Worm (Caenorhabditis elegans) whole organism, L1 larva: Measurements from ENCODE around the gene R12B2.2.
A peak's percentile ranks its signal among the peaks of the same experiment; 100 is the strongest.

ENCODE experiments used
- C04F5.9 ChIP-seq: sonication (generic microtip); optimal IDR thresholded peaks from 2 replicates; lab custom pipeline; 2016; ENCODE audit warnings: missing genetic modification characterization, missing compliant biosample characterization
- C16A3.4 ChIP-seq: fragments of 150-350 bp; optimal IDR thresholded peaks from 2 replicates; lab custom pipeline; 2014; ENCODE audit warnings: missing biosample characterization, missing genetic modification characterization
- C34B4.2 ChIP-seq: sonication (generic microtip); optimal IDR thresholded peaks from 2 replicates; lab custom pipeline; 2017; ENCODE audit warnings: mild to moderate bottlenecking, missing genetic modification characterization, missing compliant biosample characterization
- F16B12.6 ChIP-seq: fragments of 150-350 bp; optimal IDR thresholded peaks from 2 replicates; lab custom pipeline; 2014; ENCODE audit warnings: missing biosample characterization, missing genetic modification characterization
- Y116A8C.19 ChIP-seq: sonication (generic microtip); optimal IDR thresholded peaks from 2 replicates; lab custom pipeline; 2016; ENCODE audit warnings: missing compliant biosample characterization, missing genetic modification characterization, borderline replicate concordance
- alr-1 ChIP-seq: fragments of 200-800 bp; sonication (Bioruptor generic); optimal IDR thresholded peaks from 2 replicates; lab custom pipeline; 2018; ENCODE audit warnings: borderline replicate concordance, mild to moderate bottlenecking, missing genetic modification characterization, missing compliant biosample characterization
- aly-2 ChIP-seq: fragments of 150-350 bp; optimal IDR thresholded peaks from 2 replicates; lab custom pipeline; 2014; ENCODE audit warnings: missing biosample characterization, missing genetic modification characterization
- ama-1 ChIP-seq: fragments of 150-350 bp; optimal IDR thresholded peaks from 2 replicates; lab custom pipeline; 2014
- blmp-1 ChIP-seq: fragments of 150-350 bp; optimal IDR thresholded peaks from 2 replicates; lab custom pipeline; 2014; ENCODE audit warnings: missing biosample characterization, missing genetic modification characterization
- ceh-63 ChIP-seq: fragments of 200-800 bp; sonication (Bioruptor generic); optimal IDR thresholded peaks from 2 replicates; lab custom pipeline; 2018; ENCODE audit warnings: mild to moderate bottlenecking, missing genetic modification characterization, missing compliant biosample characterization
- ceh-8 ChIP-seq: fragments of 200-800 bp; sonication (Bioruptor generic); optimal IDR thresholded peaks from 2 replicates; lab custom pipeline; 2018; ENCODE audit warnings: mild to moderate bottlenecking, missing genetic modification characterization, moderate library complexity, missing compliant biosample characterization
- ceh-82 ChIP-seq, 3 experiments: fragments of 150-350 bp in 1 of 3; sonication (generic microtip) in 2 of 3; optimal IDR thresholded peaks; 2 replicates each; lab custom pipeline; 2014 to 2017; ENCODE audit warnings: missing biosample characterization in 3 of 3, missing genetic modification characterization in 3 of 3
- ceh-90 ChIP-seq: sonication (generic microtip); optimal IDR thresholded peaks from 2 replicates; lab custom pipeline; 2016; ENCODE audit warnings: missing genetic modification characterization, missing compliant biosample characterization
- dpl-1 ChIP-seq, 3 experiments: fragments of 150-350 bp in 2 of 3; sonication (generic microtip) in 1 of 3; optimal IDR thresholded peaks; 2 replicates each; lab custom pipeline; 2014 to 2017; ENCODE audit warnings: missing biosample characterization in 3 of 3, missing genetic modification characterization in 3 of 3, missing genetic modification reagents in 3 of 3
- dsc-1 ChIP-seq: sonication (generic microtip); optimal IDR thresholded peaks from 2 replicates; lab custom pipeline; 2016; ENCODE audit warnings: mild to moderate bottlenecking, missing genetic modification characterization, missing compliant biosample characterization
- efl-1 ChIP-seq, 4 experiments: fragments of 150-350 bp; optimal IDR thresholded peaks in 3 of 4; peaks in 1 of 4; 1 replicate in 1 of 4; 2 replicates in 3 of 4; lab custom pipeline; 2014; ENCODE audit warnings: missing biosample characterization in 2 of 4, missing genetic modification characterization in 2 of 4, missing genetic modification reagents in 2 of 4
- efl-3 ChIP-seq: fragments of 200-800 bp; sonication (Bioruptor generic); optimal IDR thresholded peaks from 2 replicates; lab custom pipeline; 2018; ENCODE audit warnings: mild to moderate bottlenecking, missing genetic modification characterization, missing compliant biosample characterization
- egl-13 ChIP-seq: sonication (generic microtip); optimal IDR thresholded peaks from 2 replicates; lab custom pipeline; 2016; ENCODE audit warnings: missing genotype, missing genetic modification reagents, missing genetic modification characterization, missing compliant biosample characterization
- egl-27 ChIP-seq, 2 experiments: fragments of 150-350 bp in 1 of 2; sonication (generic microtip); optimal IDR thresholded peaks; 3 replicates each; lab custom pipeline; 2017 to 2018; ENCODE audit warnings: missing biosample characterization in 2 of 2, missing genetic modification characterization in 2 of 2, missing genetic modification reagents in 2 of 2
- elt-2 ChIP-seq: sonication (generic microtip); optimal IDR thresholded peaks from 2 replicates; lab custom pipeline; 2016; ENCODE audit warnings: missing genetic modification characterization, mild to moderate bottlenecking, inconsistent platforms, missing compliant biosample characterization, missing genetic modification reagents
- elt-3 ChIP-seq, 6 experiments: fragments of 150-350 bp in 1 of 6; sonication (generic microtip); optimal IDR thresholded peaks; 2 replicates each; lab custom pipeline; 2017 to 2018; ENCODE audit warnings: missing biosample characterization in 6 of 6, missing genetic modification characterization in 6 of 6, inconsistent platforms in 1 of 6
- fkh-4 ChIP-seq: sonication (generic microtip); optimal IDR thresholded peaks from 2 replicates; lab custom pipeline; 2016; ENCODE audit warnings: missing compliant biosample characterization, missing genetic modification characterization, borderline replicate concordance
- hlh-4 ChIP-seq: sonication (generic microtip); optimal IDR thresholded peaks from 2 replicates; lab custom pipeline; 2016; ENCODE audit warnings: mild to moderate bottlenecking, missing genetic modification characterization, missing compliant biosample characterization
- irx-1 ChIP-seq: sonication (generic microtip); optimal IDR thresholded peaks from 2 replicates; lab custom pipeline; 2016; ENCODE audit warnings: missing genetic modification characterization, missing compliant biosample characterization
- isw-1 ChIP-seq: fragments of 200-800 bp; sonication (Bioruptor generic); IDR thresholded peaks from 2 replicates; pipeline ENCODE4 v1.3.6; 2022; ENCODE audit warnings: missing genetic modification characterization, missing compliant biosample characterization
- jun-1 ChIP-seq: fragments of 150-350 bp; optimal IDR thresholded peaks from 2 replicates; lab custom pipeline; 2014; ENCODE audit warnings: missing biosample characterization, missing genetic modification reagents, missing genetic modification characterization
- lin-13 ChIP-seq: fragments of 150-350 bp; optimal IDR thresholded peaks from 2 replicates; lab custom pipeline; 2014; ENCODE audit warnings: missing biosample characterization, missing genetic modification reagents, missing genetic modification characterization
- lin-14 ChIP-seq: fragments of 200-800 bp; sonication (Bioruptor generic); optimal IDR thresholded peaks from 2 replicates; lab custom pipeline; 2018; ENCODE audit warnings: mild to moderate bottlenecking, missing genetic modification characterization, moderate library complexity, missing compliant biosample characterization
- lin-35 ChIP-seq, 2 experiments: fragments of 150-350 bp; optimal IDR thresholded peaks; 2 replicates each; lab custom pipeline; 2014; ENCODE audit warnings: missing biosample characterization in 2 of 2, missing genetic modification characterization in 2 of 2, missing genetic modification reagents in 2 of 2
- lsy-2 ChIP-seq, 2 experiments: fragments of 150-350 bp; optimal IDR thresholded peaks; 2 replicates each; lab custom pipeline; 2014; ENCODE audit warnings: missing biosample characterization in 2 of 2, missing genetic modification characterization in 2 of 2
- mab-9 ChIP-seq: fragments of 200-800 bp; sonication (Bioruptor generic); IDR thresholded peaks from 2 replicates; pipeline ENCODE4 v1.3.6; 2022; ENCODE audit warnings: missing genetic modification reagents, missing genetic modification characterization, missing compliant biosample characterization
- mep-1 ChIP-seq: fragments of 150-350 bp; optimal IDR thresholded peaks from 2 replicates; lab custom pipeline; 2014; ENCODE audit warnings: missing biosample characterization, missing genetic modification characterization
- nhr-11 ChIP-seq: fragments of 150-350 bp; optimal IDR thresholded peaks from 2 replicates; lab custom pipeline; 2014; ENCODE audit warnings: missing biosample characterization, missing genetic modification characterization
- nhr-237 ChIP-seq: fragments of 150-350 bp; optimal IDR thresholded peaks from 2 replicates; lab custom pipeline; 2014; ENCODE audit warnings: missing biosample characterization, missing genetic modification characterization
- nhr-71 ChIP-seq: sonication (generic microtip); optimal IDR thresholded peaks from 2 replicates; lab custom pipeline; 2016; ENCODE audit warnings: mild to moderate bottlenecking, missing genetic modification characterization, moderate library complexity, missing compliant biosample characterization
- nhr-77 ChIP-seq: fragments of 150-350 bp; optimal IDR thresholded peaks from 2 replicates; lab custom pipeline; 2014; ENCODE audit warnings: missing biosample characterization, missing genetic modification characterization
- nhr-90 ChIP-seq: sonication (generic microtip); optimal IDR thresholded peaks from 2 replicates; lab custom pipeline; 2016; ENCODE audit warnings: mild to moderate bottlenecking, missing genetic modification characterization, missing compliant biosample characterization; ENCODE audit not compliant: poor library complexity
- pqm-1 ChIP-seq: sonication (generic microtip); optimal IDR thresholded peaks from 3 replicates; lab custom pipeline; 2017; ENCODE audit warnings: missing biosample characterization, missing genetic modification characterization
- skn-1 ChIP-seq: fragments of 150-350 bp; optimal IDR thresholded peaks from 2 replicates; lab custom pipeline; 2014; ENCODE audit warnings: missing biosample characterization, missing genetic modification characterization
- snu-23 ChIP-seq: sonication (generic microtip); optimal IDR thresholded peaks from 2 replicates; lab custom pipeline; 2016; ENCODE audit warnings: missing genetic modification characterization, missing compliant biosample characterization
- sptf-1 ChIP-seq: fragments of 150-350 bp; optimal IDR thresholded peaks from 2 replicates; lab custom pipeline; 2014; ENCODE audit warnings: missing biosample characterization, missing genetic modification characterization
- sup-37 ChIP-seq: fragments of 200-800 bp; sonication (Bioruptor generic); optimal IDR thresholded peaks from 2 replicates; lab custom pipeline; 2018; ENCODE audit warnings: mild to moderate bottlenecking, missing genetic modification characterization, missing compliant biosample characterization
- tbx-2 ChIP-seq: sonication (generic microtip); optimal IDR thresholded peaks from 2 replicates; lab custom pipeline; 2016; ENCODE audit warnings: missing genetic modification characterization, missing compliant biosample characterization
- unc-130 ChIP-seq: fragments of 150-350 bp; optimal IDR thresholded peaks from 2 replicates; lab custom pipeline; 2017; ENCODE audit warnings: missing biosample characterization, missing genetic modification characterization, inconsistent platforms
- unc-62 ChIP-seq: fragments of 150-350 bp; optimal IDR thresholded peaks from 2 replicates; lab custom pipeline; 2014; ENCODE audit warnings: missing biosample characterization, missing genetic modification reagents, missing genetic modification characterization
- unc-86 ChIP-seq: sonication (generic microtip); optimal IDR thresholded peaks from 2 replicates; lab custom pipeline; 2016; ENCODE audit warnings: missing genetic modification characterization, missing compliant biosample characterization
- vab-15 ChIP-seq: sonication (generic microtip); optimal IDR thresholded peaks from 2 replicates; lab custom pipeline; 2017; ENCODE audit warnings: missing genotype, mild to moderate bottlenecking, missing genetic modification characterization, missing compliant biosample characterization
- zip-4 ChIP-seq: fragments of 200-800 bp; sonication (Bioruptor generic); optimal IDR thresholded peaks from 2 replicates; lab custom pipeline; 2018; ENCODE audit warnings: mild to moderate bottlenecking, missing genetic modification characterization, moderate library complexity, missing compliant biosample characterization
- ztf-4 ChIP-seq: fragments of 150-350 bp; optimal IDR thresholded peaks from 2 replicates; lab custom pipeline; 2014; ENCODE audit warnings: missing biosample characterization, missing genetic modification characterization

Gene R12B2.2

ce11 chrIII:5813501-5813900 is 6.7 kb downstream of the R12B2.2 start:
- TF ChIP-seq lin-35 (GFP tag; optimal IDR thresholded peaks at IDR 0.05; lab: Kevin White, UChicago) (peak in 1 of 2 experiments; percentile 29), lin-14 (peak; percentile 6), elt-3 (tag; optimal IDR thresholded peaks at IDR 0.05; lab: Kevin White, UChicago) (peak in 1 of 6 experiments; percentile 19), blmp-1 (tag; lab: Kevin White, UChicago) (peak; percentile 40), jun-1 (no peak), elt-2 (no peak)

ce11 chrIII:5814098-5814497 is 7.3 kb downstream of the R12B2.2 start:
- TF ChIP-seq pqm-1 (tag; lab: Kevin White, UChicago) (no peak), dpl-1 (GFP tag; optimal IDR thresholded peaks at IDR 0.05; lab: Kevin White, UChicago) (no peak), elt-2 (peak; percentile 44), efl-1 (optimal IDR thresholded peaks at IDR 0.05; lab: Kevin White, UChicago) (no peak), efl-1 (GFP tag; optimal IDR thresholded peaks at IDR 0.05 in 1 of 2; lab: Kevin White, UChicago) (peak in 1 of 2 experiments; percentile 77)

- TF ChIP-seq vab-15 (no peak), nhr-71 (tag; lab: Kevin White, UChicago) (peak; percentile 57), nhr-77 (tag; lab: Kevin White, UChicago) (no peak), skn-1 (tag; lab: Kevin White, UChicago) (no peak), snu-23 (GFP tag; lab: Kevin White, UChicago) (peak; percentile 32), ztf-4 (tag; lab: Kevin White, UChicago) (no peak), unc-86 (tag; lab: Kevin White, UChicago) (no peak), unc-62 (no peak), tbx-2 (tag; lab: Kevin White, UChicago) (peak; percentile 53), zip-4 (GFP tag; lab: Kevin White, UChicago) (no peak), unc-130 (tag; lab: Kevin White, UChicago) (peak; percentile 58), alr-1 (tag; lab: Kevin White, UChicago) (no peak), elt-2 (no peak), ceh-90 (tag; lab: Kevin White, UChicago) (no peak), nhr-237 (tag; lab: Kevin White, UChicago) (no peak), ama-1 (lab: Kevin White, UChicago) (no peak), dsc-1 (tag; lab: Kevin White, UChicago) (no peak), pqm-1 (tag; lab: Kevin White, UChicago) (no peak), F16B12.6 (no peak), aly-2 (tag; lab: Kevin White, UChicago) (no peak), efl-3 (GFP tag; lab: Kevin White, UChicago) (no peak), sptf-1 (tag; lab: Kevin White, UChicago) (no peak), irx-1 (tag; lab: Kevin White, UChicago) (no peak), ceh-8 (no peak), dpl-1 (GFP tag; optimal IDR thresholded peaks at IDR 0.05; lab: Kevin White, UChicago) (peak in 1 of 3 experiments; percentile 2), C34B4.2 (no peak), hlh-4 (no peak), mep-1 (tag; lab: Kevin White, UChicago) (no peak), isw-1 (no peak), C16A3.4 (tag; lab: Kevin White, UChicago) (no peak), lin-35 (GFP tag; optimal IDR thresholded peaks at IDR 0.05; lab: Kevin White, UChicago) (peak in 1 of 2 experiments; percentile 54), fkh-4 (no peak), egl-27 (tag; optimal IDR thresholded peaks at IDR 0.05; lab: Kevin White, UChicago) (no peak), egl-13 (tag; lab: Kevin White, UChicago) (no peak), sup-37 (GFP tag; lab: Kevin White, UChicago) (no peak), mab-9 (no peak), ceh-63 (GFP tag; lab: Kevin White, UChicago) (no peak), ceh-82 (tag; optimal IDR thresholded peaks at IDR 0.05; lab: Kevin White, UChicago) (no peak), nhr-90 (tag; lab: Kevin White, UChicago) (peak; percentile 39), C04F5.9 (tag; lab: Kevin White, UChicago) (no peak), lin-13 (GFP tag; lab: Kevin White, UChicago) (no peak), lsy-2 (tag; optimal IDR thresholded peaks at IDR 0.05; lab: Kevin White, UChicago) (peak in 1 of 2 experiments; percentile 17), nhr-11 (tag; lab: Kevin White, UChicago) (no peak), Y116A8C.19 (tag; lab: Kevin White, UChicago) (no peak)
These were observed 8.0 kb downstream of the R12B2.2 start, which contains the start of gene R12B2.7 for ce11 chrIII:5814799-5815198. Gene R12B2.7 (plus strand): TSS chrIII:5815045.
